Worm (Caenorhabditis elegans): ENCODE results near the gene sru-6.

The sru-6 gene

DNA sequence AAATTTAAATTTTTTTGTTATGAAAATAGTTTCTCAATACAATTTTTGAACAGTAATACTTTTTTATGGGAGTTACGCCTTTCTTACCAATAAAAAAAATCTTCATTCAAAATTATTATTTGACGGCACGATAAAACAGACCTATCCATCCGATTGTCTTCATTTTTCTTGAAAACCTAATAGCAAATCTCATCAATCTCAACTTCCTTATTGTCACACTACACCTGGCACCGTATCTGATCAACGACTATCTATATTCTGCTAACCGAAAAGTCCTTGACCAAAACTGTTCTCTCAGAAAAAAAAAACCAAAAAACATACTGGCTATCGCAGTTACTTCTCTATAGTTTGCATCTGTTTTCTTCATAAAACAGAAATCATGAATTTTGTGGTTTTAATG lies 45.7 kb downstream of the sru-6 start:
- TF ChIP-seq ztf-25 (GFP tag; IDR thresholded peaks at IDR 0.05) (no peak), cebp-2 (GFP tag; IDR thresholded peaks at IDR 0.05) (no peak), T07F8.4 (tag; optimal IDR thresholded peaks at IDR 0.05) (no peak), nhr-90 (tag; optimal IDR thresholded peaks at IDR 0.05) (no peak), dpl-1 (GFP tag; optimal IDR thresholded peaks at IDR 0.05) (no peak), T26A5.8 (tag; optimal IDR thresholded peaks at IDR 0.05) (no peak), snpc-3.4 (tag; optimal IDR thresholded peaks at IDR 0.05) (no peak)

- peak; percentile 89 for TF ChIP-seq nhr-80 (tag; optimal IDR thresholded peaks at IDR 0.05)
- TF ChIP-seq snpc-3.4 (tag; optimal IDR thresholded peaks at IDR 0.05), result no peak
- TF ChIP-seq unc-62 (GFP tag; optimal IDR thresholded peaks at IDR 0.05), result peak; percentile 38
- peak in 1 of 2 experiments; percentile 13 for TF ChIP-seq let-607 (tag; optimal IDR thresholded peaks at IDR 0.05)
Measured at ce11 chrIV:9537500-9537899, 47.1 kb downstream of the sru-6 start.

DNA sequence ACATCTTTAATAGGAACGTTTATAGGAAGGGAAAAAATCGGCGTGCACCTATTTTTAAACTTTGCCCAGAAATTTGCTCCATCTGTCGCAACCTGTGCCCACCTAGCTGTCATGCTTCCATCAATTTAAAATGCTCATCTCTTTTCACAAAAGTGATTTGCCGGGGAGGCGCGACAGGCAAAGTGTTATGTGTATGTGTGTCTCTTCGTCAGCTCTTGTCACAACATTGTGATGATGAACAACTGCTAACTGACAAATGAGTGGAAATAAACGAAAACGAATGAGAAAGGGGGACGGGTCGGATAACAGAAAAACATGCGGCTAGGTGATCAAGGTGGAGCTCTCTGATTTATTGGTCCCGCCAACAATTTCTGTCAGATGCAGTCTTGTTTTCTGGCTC lies 47.8 kb downstream of the sru-6 start:
- TF ChIP-seq let-607 (tag; optimal IDR thresholded peaks at IDR 0.05) (peak; percentile 14 to 77), rcor-1 (GFP tag; IDR thresholded peaks at IDR 0.05) (no peak), hlh-26 (GFP tag; conservative IDR thresholded peaks at IDR 0.05) (no peak), F57C9.4 (tag; optimal IDR thresholded peaks at IDR 0.05) (no peak), atf-7 (tag; optimal IDR thresholded peaks at IDR 0.05) (no peak), zim-3 (tag; optimal IDR thresholded peaks at IDR 0.05) (no peak), Y79H2A.3 (GFP tag; conservative IDR thresholded peaks at IDR 0.05) (no peak), F37B4.10 (GFP tag; IDR thresholded peaks at IDR 0.05) (no peak), nhr-80 (tag; optimal IDR thresholded peaks at IDR 0.05) (peak; percentile 61), lsl-1 (GFP tag; optimal IDR thresholded peaks at IDR 0.05) (no peak), ekl-4 (GFP tag; IDR thresholded peaks at IDR 0.05) (no peak), snpc-1.1 (tag; optimal IDR thresholded peaks at IDR 0.05; ENCODE audit: insufficient read depth) (no peak), B0035.1 (tag; optimal IDR thresholded peaks at IDR 0.05) (no peak), egl-44 (GFP tag; IDR thresholded peaks at IDR 0.05) (0 out of 2 replicates have a peak, but pooled peaks have one; percentile 10), dox-1 (GFP tag; IDR thresholded peaks at IDR 0.05) (no peak), die-1 (tag; optimal IDR thresholded peaks at IDR 0.05) (no peak), unc-62 (GFP tag; optimal IDR thresholded peaks at IDR 0.05) (peak; percentile 45), mxl-1 (tag; optimal IDR thresholded peaks at IDR 0.05) (no peak), lsy-27 (tag; optimal IDR thresholded peaks at IDR 0.05; ENCODE audit: borderline replicate concordance, insufficient read depth) (no peak), attf-5 (GFP tag; optimal IDR thresholded peaks at IDR 0.05) (no peak), F33H1.4 (GFP tag; IDR thresholded peaks at IDR 0.05) (no peak)

DNA sequence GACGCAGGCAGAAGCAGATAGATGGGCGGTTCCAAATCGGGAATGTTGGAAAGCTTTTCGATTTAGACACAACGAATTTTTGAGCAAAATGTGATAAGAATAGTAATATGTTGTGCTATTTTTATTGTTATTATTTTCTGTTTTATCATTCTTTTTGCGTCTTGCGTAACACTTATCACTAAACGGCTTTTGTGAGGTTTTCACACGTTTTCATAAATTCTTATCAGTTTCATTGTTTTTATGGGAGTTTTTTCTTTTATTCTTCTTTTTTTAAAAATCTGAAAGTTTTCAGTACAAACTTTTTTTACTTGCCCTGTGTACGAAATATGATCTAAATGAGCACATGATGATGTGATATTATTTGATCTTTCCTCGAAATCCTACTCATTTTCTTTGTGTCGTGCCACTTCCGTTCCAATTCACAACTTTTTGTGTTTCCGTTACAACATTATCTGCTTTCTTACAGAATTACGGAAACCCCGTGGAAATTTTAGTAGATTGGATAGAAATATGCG lies 50.0 kb downstream of the sru-6 start, which contains the start of gene fbl-1:
Gene fbl-1, plus strand, starts transcription at position 465 of the 515 bp plus-strand sequence.
- TF ChIP-seq nhr-80 (tag; optimal IDR thresholded peaks at IDR 0.05) (peak; percentile 47), pha-4 (tag; optimal IDR thresholded peaks at IDR 0.05) (no peak)

All from whole organism, young adult.